Fruit fly (Drosophila melanogaster): ENCODE data around the gene CG10011.

Gene CG10011

DNA sequence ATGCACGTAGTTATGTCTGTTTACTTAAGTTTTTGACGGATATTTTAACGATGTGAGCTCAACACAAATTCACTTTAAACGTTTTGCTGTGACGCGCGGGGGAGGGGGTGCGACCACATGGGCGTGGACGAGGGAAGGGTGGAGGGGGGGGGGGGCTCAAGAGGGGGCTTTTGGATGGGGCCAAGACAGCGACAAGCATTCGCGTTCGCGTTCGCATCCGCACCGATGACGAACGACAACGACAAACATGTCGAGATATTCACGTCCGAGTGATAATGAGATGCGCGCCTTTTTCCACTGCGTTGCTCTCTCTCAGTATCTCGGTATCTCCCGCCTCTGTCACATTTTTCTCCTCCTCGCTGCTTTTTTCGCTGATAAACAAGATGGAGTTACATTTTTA is 71.4 kb downstream of the CG10011 start:
- TF ChIP-seq br (GFP tag; optimal IDR thresholded peaks at IDR 0.05) (no peak), Hr83 (GFP tag; optimal IDR thresholded peaks at IDR 0.05; ENCODE audit: poor library complexity, severe bottlenecking) (no peak), Hnf4 (GFP tag; optimal IDR thresholded peaks at IDR 0.05) (no peak), Sp1 (GFP tag; optimal IDR thresholded peaks at IDR 0.05) (no peak), Dif (GFP tag; optimal IDR thresholded peaks at IDR 0.05; ENCODE audit: partially characterized antibody) (no peak), usp (GFP tag; optimal IDR thresholded peaks at IDR 0.05) (no peak), CrebA (GFP tag; optimal IDR thresholded peaks at IDR 0.05; ENCODE audit: borderline replicate concordance) (no peak), rgr (GFP tag; optimal IDR thresholded peaks at IDR 0.05) (no peak), ey (GFP tag; optimal IDR thresholded peaks at IDR 0.05) (no peak), N (GFP tag; optimal IDR thresholded peaks at IDR 0.05) (no peak), dmrt93B (GFP tag; optimal IDR thresholded peaks at IDR 0.05) (no peak), psq (GFP tag; optimal IDR thresholded peaks at IDR 0.05) (no peak), tai (GFP tag; optimal IDR thresholded peaks at IDR 0.05) (no peak), CG9705 (GFP tag; optimal IDR thresholded peaks at IDR 0.05) (no peak), Hr78 (GFP tag; optimal IDR thresholded peaks at IDR 0.05) (no peak)

DNA sequence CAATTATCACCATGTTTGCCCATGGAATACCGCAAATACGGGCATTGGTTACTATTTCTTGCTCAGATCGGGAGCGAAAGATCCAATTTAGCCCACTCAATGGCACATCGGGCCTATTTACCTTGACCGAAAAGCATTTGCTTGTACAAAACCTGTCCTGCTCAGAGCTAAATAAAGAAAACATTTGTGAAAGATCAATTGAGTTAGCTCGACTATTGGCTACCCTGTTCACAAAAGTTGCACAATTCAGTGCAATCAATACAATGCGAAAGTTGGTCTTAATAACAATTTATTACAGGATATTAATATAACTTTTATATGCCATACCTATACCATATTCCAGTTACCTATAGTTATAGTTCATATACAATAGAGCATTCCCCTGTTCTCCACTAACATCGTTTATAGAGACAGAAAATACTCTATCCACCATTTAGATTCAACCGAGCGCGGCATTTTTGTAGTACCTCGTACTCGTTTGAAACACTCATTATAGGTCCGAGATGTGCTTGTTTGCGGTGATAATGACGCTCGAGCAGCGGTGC is 72.2 kb downstream of the CG10011 start:
- TF ChIP-seq CG9705 (GFP tag; optimal IDR thresholded peaks at IDR 0.05) (no peak), jim (GFP tag; optimal IDR thresholded peaks at IDR 0.05) (no peak), CrebA (GFP tag; optimal IDR thresholded peaks at IDR 0.05; ENCODE audit: borderline replicate concordance) (no peak), lola (GFP tag; optimal IDR thresholded peaks at IDR 0.05) (no peak), foxo (GFP tag; optimal IDR thresholded peaks at IDR 0.05) (no peak), HLH106 (tag; optimal IDR thresholded peaks at IDR 0.05) (no peak), N (GFP tag; optimal IDR thresholded peaks at IDR 0.05) (no peak), sv (GFP tag; optimal IDR thresholded peaks at IDR 0.05) (no peak), usp (GFP tag; optimal IDR thresholded peaks at IDR 0.05) (no peak)

DNA sequence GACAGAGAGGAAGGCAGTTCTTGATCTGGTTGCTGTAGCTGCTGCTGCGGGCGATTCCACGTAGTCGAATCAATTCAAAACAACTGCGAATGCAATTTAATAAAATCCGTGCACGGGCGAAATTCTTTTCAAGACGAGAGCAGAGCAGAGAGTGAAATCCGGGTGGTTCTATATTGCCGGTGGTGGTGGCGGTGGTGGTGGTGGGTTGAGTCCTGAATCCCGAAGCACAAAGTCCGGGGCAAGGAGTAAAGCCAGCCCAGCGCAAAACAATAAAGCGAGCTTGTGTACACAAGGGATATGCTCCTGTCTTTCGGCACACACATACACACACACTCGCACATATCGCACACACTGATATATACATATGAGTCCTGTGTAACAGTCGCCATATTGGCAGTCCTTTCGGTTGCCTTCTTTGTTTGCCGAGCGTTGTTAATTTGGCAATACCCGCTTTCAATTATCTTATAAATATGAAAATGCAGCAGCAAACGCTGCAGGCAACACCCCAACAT is 73.5 kb downstream of the CG10011 start:
- TF ChIP-seq br (GFP tag; optimal IDR thresholded peaks at IDR 0.05) (no peak), sv (GFP tag; optimal IDR thresholded peaks at IDR 0.05) (no peak), Mio (GFP tag; optimal IDR thresholded peaks at IDR 0.05) (no peak), Hr78 (GFP tag; optimal IDR thresholded peaks at IDR 0.05) (no peak), sage (GFP tag; optimal IDR thresholded peaks at IDR 0.05) (no peak), CrebA (GFP tag; optimal IDR thresholded peaks at IDR 0.05; ENCODE audit: borderline replicate concordance) (no peak), dmrt93B (GFP tag; optimal IDR thresholded peaks at IDR 0.05) (no peak), OdsH (GFP tag; optimal IDR thresholded peaks at IDR 0.05) (no peak), fru (GFP tag; optimal IDR thresholded peaks at IDR 0.05) (no peak), HLH106 (tag; optimal IDR thresholded peaks at IDR 0.05) (no peak), Dfd (GFP tag; optimal IDR thresholded peaks at IDR 0.05) (no peak), Rel (GFP tag; optimal IDR thresholded peaks at IDR 0.05) (no peak), Rel (tag; optimal IDR thresholded peaks at IDR 0.05) (no peak), brk (GFP tag; optimal IDR thresholded peaks at IDR 0.05) (no peak), woc (GFP tag; optimal IDR thresholded peaks at IDR 0.05) (no peak), Sp1 (GFP tag; optimal IDR thresholded peaks at IDR 0.05) (no peak), ey (GFP tag; optimal IDR thresholded peaks at IDR 0.05) (no peak), dsf (GFP tag; optimal IDR thresholded peaks at IDR 0.05; ENCODE audit: borderline replicate concordance) (no peak), psq (GFP tag; optimal IDR thresholded peaks at IDR 0.05) (no peak)

DNA sequence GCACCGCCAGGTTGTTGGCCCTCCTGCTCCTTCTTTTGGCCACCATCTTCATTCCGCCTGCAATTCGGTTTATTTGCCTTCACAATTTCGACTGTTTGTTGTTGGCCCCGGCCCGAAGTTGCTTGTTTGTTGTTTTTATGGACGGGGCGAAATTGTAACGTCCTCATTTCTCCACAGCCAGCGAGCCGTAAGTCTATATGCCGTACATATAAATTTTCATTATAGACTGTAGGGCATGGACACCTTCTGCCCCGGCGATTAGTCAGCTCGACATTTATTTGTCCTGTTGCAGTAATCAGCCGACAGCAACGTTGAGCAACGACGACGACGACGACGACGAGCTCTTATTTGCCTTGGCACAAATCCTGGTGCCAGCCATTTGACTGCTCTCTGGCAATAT is 76.1 kb downstream of the CG10011 start:
- no peak for TF ChIP-seq Myc (optimal IDR thresholded peaks at IDR 0.05)
- TF ChIP-seq dmrt93B (GFP tag; optimal IDR thresholded peaks at IDR 0.05): no peak
- peak; percentile 37 for TF ChIP-seq OdsH (GFP tag; optimal IDR thresholded peaks at IDR 0.05)
- TF ChIP-seq Rel (GFP tag; optimal IDR thresholded peaks at IDR 0.05): no peak
- no peak for TF ChIP-seq Rel (tag; optimal IDR thresholded peaks at IDR 0.05)
- TF ChIP-seq N (GFP tag; optimal IDR thresholded peaks at IDR 0.05): no peak
- no peak for TF ChIP-seq lola (GFP tag; optimal IDR thresholded peaks at IDR 0.05)
- TF ChIP-seq h (GFP tag; optimal IDR thresholded peaks at IDR 0.05): peak; percentile 39
- no peak for TF ChIP-seq CrebA (GFP tag; optimal IDR thresholded peaks at IDR 0.05; ENCODE audit: borderline replicate concordance)
- TF ChIP-seq CG32264 (GFP tag; optimal IDR thresholded peaks at IDR 0.05): no peak
- no peak for TF ChIP-seq foxo (GFP tag; optimal IDR thresholded peaks at IDR 0.05)
- TF ChIP-seq psq (GFP tag; optimal IDR thresholded peaks at IDR 0.05): no peak
- peak; percentile 3 for TF ChIP-seq Hnf4 (GFP tag; optimal IDR thresholded peaks at IDR 0.05)
- no peak for TF ChIP-seq brk (GFP tag; optimal IDR thresholded peaks at IDR 0.05)
- TF ChIP-seq GATAd (GFP tag; optimal IDR thresholded peaks at IDR 0.05): no peak
- TF ChIP-seq usp (GFP tag; optimal IDR thresholded peaks at IDR 0.05): no peak
- no peak for TF ChIP-seq dsf (GFP tag; optimal IDR thresholded peaks at IDR 0.05; ENCODE audit: borderline replicate concordance)
- TF ChIP-seq br (GFP tag; optimal IDR thresholded peaks at IDR 0.05): peak; percentile 15
- TF ChIP-seq pan (optimal IDR thresholded peaks at IDR 0.05): no peak
- no peak for TF ChIP-seq dl (GFP tag; optimal IDR thresholded peaks at IDR 0.05; ENCODE audit: insufficient read depth in 1 of 2, partially characterized antibody in 2 of 2)
- TF ChIP-seq Mio (GFP tag; optimal IDR thresholded peaks at IDR 0.05): no peak
- no peak for TF ChIP-seq rgr (GFP tag; optimal IDR thresholded peaks at IDR 0.05)
- TF ChIP-seq Dif (GFP tag; optimal IDR thresholded peaks at IDR 0.05; ENCODE audit: partially characterized antibody): no peak
